Worm (Caenorhabditis elegans) whole organism, L2 larva: ENCODE results near the gene nifk-1.

Experiments
- C34F6.9 ChIP-seq: fragments of 150-350 bp; optimal IDR thresholded peaks from 2 replicates; lab custom pipeline; 2014; ENCODE audit warnings: missing biosample characterization, missing genetic modification characterization
- F13H6.1 ChIP-seq: sonication (generic microtip); optimal IDR thresholded peaks from 2 replicates; lab custom pipeline; 2016; ENCODE audit warnings: missing genetic modification characterization, missing compliant biosample characterization
- R02D3.7 ChIP-seq: fragments of 150-350 bp; optimal IDR thresholded peaks from 2 replicates; lab custom pipeline; 2014; ENCODE audit warnings: missing biosample characterization, missing genetic modification characterization
- Y55F3AM.14 ChIP-seq: fragments of 200-800 bp; sonication (Bioruptor generic); optimal IDR thresholded peaks from 2 replicates; lab custom pipeline; 2018; ENCODE audit warnings: mild to moderate bottlenecking, missing genetic modification characterization, missing compliant biosample characterization
- ZK546.5 ChIP-seq: sonication (generic microtip); optimal IDR thresholded peaks from 2 replicates; lab custom pipeline; 2017; ENCODE audit warnings: missing biosample characterization, missing genetic modification characterization
- alr-1 ChIP-seq: fragments of 150-350 bp; optimal IDR thresholded peaks from 2 replicates; lab custom pipeline; 2014; ENCODE audit warnings: missing biosample characterization, missing genetic modification characterization
- aly-2 ChIP-seq: fragments of 150-350 bp; optimal IDR thresholded peaks from 2 replicates; lab custom pipeline; 2014; ENCODE audit warnings: missing biosample characterization, missing genetic modification characterization
- ama-1 ChIP-seq: fragments of 150-350 bp; optimal IDR thresholded peaks from 2 replicates; lab custom pipeline; 2018; ENCODE audit warnings: inconsistent platforms
- blmp-1 ChIP-seq: sonication (generic microtip); optimal IDR thresholded peaks from 2 replicates; lab custom pipeline; 2017; ENCODE audit warnings: missing genetic modification characterization, mild to moderate bottlenecking, missing compliant biosample characterization, antibody characterized with exemption, moderate library complexity; ENCODE audit not compliant: insufficient read depth
- ceh-16 ChIP-seq: fragments of 150-350 bp; optimal IDR thresholded peaks from 2 replicates; lab custom pipeline; 2014; ENCODE audit warnings: missing biosample characterization, missing genetic modification characterization
- ceh-82 ChIP-seq: fragments of 150-350 bp; optimal IDR thresholded peaks from 2 replicates; lab custom pipeline; 2014; ENCODE audit warnings: missing biosample characterization, missing genetic modification characterization
- crh-2 ChIP-seq: sonication (generic microtip); optimal IDR thresholded peaks from 2 replicates; lab custom pipeline; 2017; ENCODE audit warnings: missing biosample characterization, missing genetic modification characterization
- dmd-4 ChIP-seq: sonication (generic microtip); optimal IDR thresholded peaks from 2 replicates; lab custom pipeline; 2017; ENCODE audit warnings: missing biosample characterization, missing genetic modification characterization
- egl-27 ChIP-seq: sonication (generic microtip); optimal IDR thresholded peaks from 3 replicates; lab custom pipeline; 2017; ENCODE audit warnings: missing biosample characterization, missing genetic modification reagents, missing genetic modification characterization
- elt-1 ChIP-seq: fragments of 150-350 bp; optimal IDR thresholded peaks from 2 replicates; lab custom pipeline; 2014; ENCODE audit warnings: missing biosample characterization, missing genetic modification characterization
- elt-3 ChIP-seq: sonication (generic microtip); optimal IDR thresholded peaks from 2 replicates; lab custom pipeline; 2017; ENCODE audit warnings: missing biosample characterization, missing genetic modification characterization
- fos-1 ChIP-seq: fragments of 150-350 bp; optimal IDR thresholded peaks from 2 replicates; lab custom pipeline; 2014; ENCODE audit warnings: missing biosample characterization, missing genetic modification characterization
- gmeb-1 ChIP-seq: fragments of 150-350 bp; optimal IDR thresholded peaks from 2 replicates; lab custom pipeline; 2014; ENCODE audit warnings: missing biosample characterization, missing genetic modification characterization
- lin-11 ChIP-seq: fragments of 150-350 bp; sonication (generic microtip); optimal IDR thresholded peaks from 2 replicates; lab custom pipeline; 2014; ENCODE audit warnings: missing biosample characterization, missing genetic modification characterization, inconsistent platforms, mixed read lengths
- lin-13 ChIP-seq: fragments of 150-350 bp; optimal IDR thresholded peaks from 2 replicates; lab custom pipeline; 2014; ENCODE audit warnings: missing biosample characterization, missing genetic modification reagents, missing genetic modification characterization
- lin-39 ChIP-seq: fragments of 150-350 bp; optimal IDR thresholded peaks from 2 replicates; lab custom pipeline; 2014; ENCODE audit warnings: missing biosample characterization, missing genetic modification reagents, missing genetic modification characterization
- lsy-2 ChIP-seq, 2 experiments: fragments of 150-350 bp in 1 of 2; sonication (generic microtip) in 1 of 2; optimal IDR thresholded peaks; 2 replicates each; lab custom pipeline; 2014 to 2017; ENCODE audit warnings: missing biosample characterization in 2 of 2, missing genetic modification characterization in 2 of 2
- mab-5 ChIP-seq: fragments of 150-350 bp; optimal IDR thresholded peaks from 2 replicates; lab custom pipeline; 2014; ENCODE audit warnings: missing biosample characterization, missing genetic modification characterization
- mbf-1 ChIP-seq: sonication (generic microtip); optimal IDR thresholded peaks from 2 replicates; lab custom pipeline; 2017; ENCODE audit warnings: missing biosample characterization, missing genetic modification characterization
- mdl-1 ChIP-seq, 2 experiments: fragments of 150-350 bp in 1 of 2; sonication (generic microtip) in 1 of 2; optimal IDR thresholded peaks; 2 replicates each; lab custom pipeline; 2017; ENCODE audit warnings: missing biosample characterization in 2 of 2, missing genetic modification characterization in 2 of 2
- nhr-10 ChIP-seq: sonication (generic microtip); optimal IDR thresholded peaks from 2 replicates; lab custom pipeline; 2017; ENCODE audit warnings: missing biosample characterization, missing genetic modification characterization
- nhr-11 ChIP-seq: fragments of 150-350 bp; optimal IDR thresholded peaks from 2 replicates; lab custom pipeline; 2014; ENCODE audit warnings: missing biosample characterization, missing genetic modification characterization
- nhr-12 ChIP-seq: fragments of 150-350 bp; optimal IDR thresholded peaks from 2 replicates; lab custom pipeline; 2014; ENCODE audit warnings: missing biosample characterization, missing genetic modification characterization
- nhr-129 ChIP-seq: fragments of 150-350 bp; optimal IDR thresholded peaks from 2 replicates; lab custom pipeline; 2014; ENCODE audit warnings: missing biosample characterization, missing genetic modification characterization
- nhr-21 ChIP-seq: fragments of 150-350 bp; optimal IDR thresholded peaks from 2 replicates; lab custom pipeline; 2014; ENCODE audit warnings: missing biosample characterization, missing genetic modification characterization
- nhr-23 ChIP-seq: fragments of 150-350 bp; optimal IDR thresholded peaks from 2 replicates; lab custom pipeline; 2014; ENCODE audit warnings: missing biosample characterization, missing genetic modification reagents, missing genetic modification characterization
- nhr-237 ChIP-seq: fragments of 150-350 bp; optimal IDR thresholded peaks from 2 replicates; lab custom pipeline; 2014; ENCODE audit warnings: missing biosample characterization, missing genetic modification characterization
- nhr-25 ChIP-seq: fragments of 150-350 bp; sonication (generic microtip); optimal IDR thresholded peaks from 3 replicates; lab custom pipeline; 2014; ENCODE audit warnings: missing biosample characterization, missing genetic modification characterization
- nhr-6 ChIP-seq: fragments of 150-350 bp; optimal IDR thresholded peaks from 2 replicates; lab custom pipeline; 2014; ENCODE audit warnings: missing biosample characterization, missing genetic modification characterization
- nhr-77 ChIP-seq: fragments of 150-350 bp; optimal IDR thresholded peaks from 2 replicates; lab custom pipeline; 2014; ENCODE audit warnings: missing biosample characterization, missing genetic modification characterization
- peb-1 ChIP-seq: fragments of 150-350 bp; optimal IDR thresholded peaks from 2 replicates; lab custom pipeline; 2014; ENCODE audit warnings: missing biosample characterization, missing genetic modification characterization
- sem-4 ChIP-seq: fragments of 150-350 bp; optimal IDR thresholded peaks from 2 replicates; lab custom pipeline; 2014; ENCODE audit warnings: missing biosample characterization, missing genetic modification reagents, missing genetic modification characterization
- skn-1 ChIP-seq: sonication (generic microtip); optimal IDR thresholded peaks from 2 replicates; lab custom pipeline; 2017; ENCODE audit warnings: missing biosample characterization, missing genetic modification characterization
- sma-3 ChIP-seq: sonication (generic microtip); optimal IDR thresholded peaks from 2 replicates; lab custom pipeline; 2016; ENCODE audit warnings: missing genetic modification reagents, missing genetic modification characterization, missing compliant biosample characterization
- sma-9 ChIP-seq, 2 experiments: fragments of 150-350 bp in 1 of 2; sonication (generic microtip) in 1 of 2; optimal IDR thresholded peaks; 2 replicates each; lab custom pipeline; 2014 to 2016; ENCODE audit warnings: missing genetic modification characterization in 2 of 2, mild to moderate bottlenecking in 1 of 2, missing biosample characterization in 1 of 2, missing compliant biosample characterization in 1 of 2, missing genetic modification reagents in 1 of 2, moderate library complexity in 1 of 2
- snpc-4 ChIP-seq: fragments of 150-350 bp; optimal IDR thresholded peaks from 2 replicates; lab custom pipeline; 2014; ENCODE audit warnings: missing biosample characterization, missing genetic modification characterization
- unc-39 ChIP-seq: fragments of 150-350 bp; optimal IDR thresholded peaks from 2 replicates; lab custom pipeline; 2014; ENCODE audit warnings: missing biosample characterization, missing genetic modification characterization
- unc-55 ChIP-seq: fragments of 150-350 bp; sonication (generic microtip); optimal IDR thresholded peaks from 3 replicates; lab custom pipeline; 2014; ENCODE audit warnings: missing biosample characterization, missing genetic modification reagents, missing genetic modification characterization
- unc-62 ChIP-seq: fragments of 150-350 bp; optimal IDR thresholded peaks from 2 replicates; lab custom pipeline; 2014; ENCODE audit warnings: missing biosample characterization, missing genetic modification reagents, missing genetic modification characterization
- zag-1 ChIP-seq: fragments of 150-350 bp; optimal IDR thresholded peaks from 2 replicates; lab custom pipeline; 2014; ENCODE audit warnings: missing biosample characterization, missing genetic modification characterization
- ztf-1 ChIP-seq: fragments of 200-800 bp; sonication (Bioruptor generic); conservative IDR thresholded peaks from 2 replicates; pipeline ENCODE4 v1.3.6; 2022; ENCODE audit warnings: missing genetic modification characterization, missing compliant biosample characterization
- ztf-11 ChIP-seq: sonication (generic microtip); optimal IDR thresholded peaks from 2 replicates; lab custom pipeline; 2017; ENCODE audit warnings: missing biosample characterization, missing genetic modification characterization
- ztf-4 ChIP-seq: fragments of 150-350 bp; optimal IDR thresholded peaks from 2 replicates; lab custom pipeline; 2014; ENCODE audit warnings: missing biosample characterization, missing genetic modification characterization

nifk-1 gene

ce11 chrIII:4720620-4721227, 27.6 kb upstream of the nifk-1 start, which contains the start of gene emb-5:
emb-5 (minus strand) TSS chrIII:4720670.
- TF ChIP-seq blmp-1 (tag; lab: Kevin White, UChicago) = no peak
- peak; percentile 9 for TF ChIP-seq egl-27 (tag; lab: Kevin White, UChicago)
- TF ChIP-seq nhr-11 = no peak
- TF ChIP-seq nhr-25 (tag; lab: Kevin White, UChicago) = no peak
- no peak for TF ChIP-seq nhr-23
- no peak for TF ChIP-seq nhr-237 (tag; lab: Kevin White, UChicago)
- no peak for TF ChIP-seq dmd-4 (tag; lab: Kevin White, UChicago)
- no peak for TF ChIP-seq unc-62
- TF ChIP-seq C34F6.9 (tag; lab: Kevin White, UChicago) = peak; percentile 62
- no peak for TF ChIP-seq zag-1
- peak; percentile 1 for TF ChIP-seq fos-1 (tag; lab: Kevin White, UChicago)
- no peak for TF ChIP-seq ceh-16 (tag; lab: Kevin White, UChicago)
- TF ChIP-seq mab-5 = peak; percentile 75
- peak; percentile 6 for TF ChIP-seq nhr-21 (tag; lab: Kevin White, UChicago)
- peak; percentile 69 for TF ChIP-seq sma-9 (GFP tag; optimal IDR thresholded peaks at IDR 0.05; lab: Kevin White, UChicago)
- TF ChIP-seq sma-9 (tag; optimal IDR thresholded peaks at IDR 0.05; lab: Kevin White, UChicago) = no peak
- TF ChIP-seq unc-39 (tag; lab: Kevin White, UChicago) = no peak
- TF ChIP-seq mdl-1 (tag; optimal IDR thresholded peaks at IDR 0.05; lab: Kevin White, UChicago) = no peak
- no peak for TF ChIP-seq ceh-82 (tag; lab: Kevin White, UChicago)
- TF ChIP-seq snpc-4 (tag; lab: Kevin White, UChicago) = no peak
- TF ChIP-seq ztf-4 (tag; lab: Kevin White, UChicago) = no peak
- no peak for TF ChIP-seq alr-1 (tag; lab: Kevin White, UChicago)
- TF ChIP-seq sma-3 (GFP tag; lab: Kevin White, UChicago) = peak; percentile 45
- no peak for TF ChIP-seq elt-3 (tag; lab: Kevin White, UChicago)
- TF ChIP-seq aly-2 (tag; lab: Kevin White, UChicago) = no peak
- no peak for TF ChIP-seq F13H6.1 (tag; lab: Kevin White, UChicago)
- no peak for TF ChIP-seq lin-39 (tag; lab: Kevin White, UChicago)
- TF ChIP-seq lsy-2 (tag; optimal IDR thresholded peaks at IDR 0.05; lab: Kevin White, UChicago) = peak; percentile 56 to 81
- no peak for TF ChIP-seq R02D3.7
- no peak for TF ChIP-seq ztf-1 (GFP tag; lab: Robert Waterston, UW)
- no peak for TF ChIP-seq sem-4 (tag; lab: Kevin White, UChicago)
- TF ChIP-seq nhr-129 (tag; lab: Kevin White, UChicago) = peak; percentile 71
- no peak for TF ChIP-seq elt-1 (tag; lab: Kevin White, UChicago)
- TF ChIP-seq nhr-77 = no peak
- peak; percentile 32 for TF ChIP-seq lin-11 (tag; lab: Kevin White, UChicago)
- TF ChIP-seq Y55F3AM.14 = no peak
- TF ChIP-seq nhr-6 = no peak
- TF ChIP-seq unc-55 (GFP tag; lab: Kevin White, UChicago) = peak; percentile 83
- TF ChIP-seq ztf-11 (tag; lab: Kevin White, UChicago) = no peak
- TF ChIP-seq mbf-1 (tag; lab: Kevin White, UChicago) = no peak
- TF ChIP-seq nhr-12 (tag; lab: Kevin White, UChicago) = no peak
- TF ChIP-seq lin-13 (GFP tag; lab: Kevin White, UChicago) = no peak
- TF ChIP-seq ZK546.5 (tag; lab: Kevin White, UChicago) = no peak
- TF ChIP-seq nhr-10 = no peak
- peak; percentile 65 for TF ChIP-seq crh-2 (tag; lab: Kevin White, UChicago)
- TF ChIP-seq skn-1 = no peak
- no peak for TF ChIP-seq ama-1 (lab: Kevin White, UChicago)
- TF ChIP-seq gmeb-1 (tag; lab: Kevin White, UChicago) = peak; percentile 95
- no peak for TF ChIP-seq peb-1 (tag; lab: Kevin White, UChicago)
